Fruit fly (Drosophila melanogaster): ENCODE measurements around the gene ear.

DNA sequence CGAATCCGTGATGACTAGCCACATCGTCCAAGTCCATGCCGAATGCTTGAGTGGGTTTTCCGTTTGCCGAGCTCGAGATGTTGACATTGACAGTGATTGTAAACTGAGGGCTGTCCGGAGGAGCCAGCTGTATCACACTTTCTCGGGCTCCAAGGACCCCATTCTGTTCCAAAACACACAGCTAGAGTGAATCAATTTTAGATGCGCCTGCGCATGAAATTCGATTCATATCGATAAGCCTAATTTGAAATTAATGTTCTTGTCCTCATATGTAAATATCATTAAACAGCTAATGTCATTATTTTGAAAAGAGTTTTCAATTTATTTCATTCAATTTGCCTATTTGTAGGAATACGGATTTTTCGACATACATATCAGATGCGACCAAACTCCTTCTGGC is 49.2 kb downstream of the ear start, which contains the start of gene CG14868:
- TF ChIP-seq CG8290 (GFP tag; optimal IDR thresholded peaks at IDR 0.05) (no peak), CG8290 (tag; optimal IDR thresholded peaks at IDR 0.05) (no peak), lov (optimal IDR thresholded peaks at IDR 0.05) (no peak), lov (GFP tag; IDR thresholded peaks at IDR 0.05) (no peak), sr (GFP tag; IDR thresholded peaks at IDR 0.05) (no peak), CG2875 (GFP tag; optimal IDR thresholded peaks at IDR 0.05) (no peak), CG15269 (tag; optimal IDR thresholded peaks at IDR 0.05) (no peak), CG13296 (GFP tag; optimal IDR thresholded peaks at IDR 0.05) (no peak), nmo (GFP tag; optimal IDR thresholded peaks at IDR 0.05) (no peak), D19B (GFP tag; optimal IDR thresholded peaks at IDR 0.05) (no peak), CG8765 (GFP tag; IDR thresholded peaks at IDR 0.05) (no peak), Dfd (GFP tag; optimal IDR thresholded peaks at IDR 0.05) (no peak), dpn (GFP tag; optimal IDR thresholded peaks at IDR 0.05) (no peak), nerfin-2 (GFP tag; IDR thresholded peaks at IDR 0.05; ENCODE audit: partially characterized antibody) (no peak)
